Fruit fly (Drosophila melanogaster) whole organism, adult: ENCODE data around the gene COX7B.

Source experiments
- CG12768 ChIP-seq: fragments of 200-800 bp; sonication (Bioruptor generic); optimal IDR thresholded peaks from 2 replicates; lab custom pipeline; 2017; ENCODE audit warnings: missing biosample characterization, missing genetic modification characterization, mild to moderate bottlenecking, moderate library complexity, missing genetic modification reagents
- CG5204 ChIP-seq: fragments of 200-800 bp; sonication (Bioruptor generic); optimal IDR thresholded peaks from 2 replicates; lab custom pipeline; 2016; ENCODE audit warnings: missing biosample characterization, missing genetic modification characterization
- CG7101 ChIP-seq: fragments of 200-800 bp; sonication (Bioruptor generic); optimal IDR thresholded peaks from 2 replicates; lab custom pipeline; 2018; ENCODE audit warnings: missing biosample characterization, mild to moderate bottlenecking, missing genetic modification characterization, moderate library complexity
- Hr96 ChIP-seq: fragments of 200-800 bp; sonication (Bioruptor generic); optimal IDR thresholded peaks from 2 replicates; lab custom pipeline; 2016; ENCODE audit warnings: missing biosample characterization, missing genetic modification characterization
- cic ChIP-seq: fragments of 200-800 bp; sonication (Bioruptor generic); optimal IDR thresholded peaks from 2 replicates; lab custom pipeline; 2017; ENCODE audit warnings: missing biosample characterization, mild to moderate bottlenecking, missing genetic modification characterization, moderate library complexity
- kay ChIP-seq: fragments of 200-800 bp; sonication (Bioruptor generic); peaks from one replicate; lab custom pipeline; 2016; ENCODE audit warnings: missing biosample characterization, missing genetic modification characterization, borderline replicate concordance
- tj ChIP-seq: fragments of 200-800 bp; sonication (Bioruptor generic); optimal IDR thresholded peaks from 3 replicates; lab custom pipeline; 2017; ENCODE audit warnings: missing biosample characterization, mild to moderate bottlenecking, missing genetic modification characterization, moderate library complexity
- toe ChIP-seq: fragments of 200-800 bp; sonication (Bioruptor generic); optimal IDR thresholded peaks from 2 replicates; lab custom pipeline; 2016; ENCODE audit warnings: missing biosample characterization, missing genetic modification characterization

dm6 chr3L:17379311-17379710, 46.0 kb upstream of the COX7B start, which contains the start of gene Cad74A:
- no peak for TF ChIP-seq cic (GFP tag; lab: Kevin White, UChicago)
- no peak for TF ChIP-seq CG12768 (GFP tag; lab: Kevin White, UChicago)
- TF ChIP-seq CG5204 (GFP tag; lab: Kevin White, UChicago), result no peak
- TF ChIP-seq toe (GFP tag; lab: Kevin White, UChicago), result no peak
- no peak for TF ChIP-seq kay (GFP tag; lab: Kevin White, UChicago)
- peak; percentile 34 for TF ChIP-seq tj (GFP tag; lab: Kevin White, UChicago)
- no peak for TF ChIP-seq CG7101
- TF ChIP-seq Hr96 (GFP tag; lab: Kevin White, UChicago), result no peak
